Worm (Caenorhabditis elegans) whole organism, young adult: ENCODE data around the gene nhr-66.

ENCODE experiments used
- B0019.2 ChIP-seq: fragments of 200-800 bp; sonication (Bioruptor generic); conservative IDR thresholded peaks from 2 replicates; pipeline ENCODE4 v1.3.6; 2022; ENCODE audit warnings: missing genetic modification reagents, missing genetic modification characterization, missing compliant biosample characterization
- B0336.3 ChIP-seq: fragments of 200-800 bp; sonication (Bioruptor generic); IDR thresholded peaks from 2 replicates; pipeline ENCODE4 v1.3.6; 2022; ENCODE audit warnings: missing genetic modification characterization, missing compliant biosample characterization
- F10E7.11 ChIP-seq: sonication (generic microtip); optimal IDR thresholded peaks from 2 replicates; lab custom pipeline; 2017; ENCODE audit warnings: mild to moderate bottlenecking, missing genetic modification characterization, moderate library complexity, missing compliant biosample characterization
- F52B5.7 ChIP-seq: sonication (generic microtip); optimal IDR thresholded peaks from 2 replicates; lab custom pipeline; 2016; ENCODE audit warnings: mild to moderate bottlenecking, missing genetic modification characterization, missing compliant biosample characterization
- F57C9.4 ChIP-seq: sonication (generic microtip); optimal IDR thresholded peaks from 2 replicates; lab custom pipeline; 2017; ENCODE audit warnings: mild to moderate bottlenecking, missing genetic modification characterization, missing compliant biosample characterization
- K12H6.12 ChIP-seq: fragments of 200-800 bp; sonication (Bioruptor generic); optimal IDR thresholded peaks from 2 replicates; lab custom pipeline; 2018; ENCODE audit warnings: mild to moderate bottlenecking, missing genetic modification characterization, missing compliant biosample characterization
- Y79H2A.3 ChIP-seq: fragments of 200-800 bp; sonication (Bioruptor generic); conservative IDR thresholded peaks from 2 replicates; pipeline ENCODE4 v1.3.6; 2022; ENCODE audit warnings: missing genetic modification reagents, missing genetic modification characterization, missing compliant biosample characterization
- Y95B8A.8 ChIP-seq: fragments of 200-800 bp; sonication (Bioruptor generic); IDR thresholded peaks from 2 replicates; pipeline ENCODE4 v1.3.6; 2022; ENCODE audit warnings: missing genetic modification reagents, missing genetic modification characterization, missing compliant biosample characterization
- akir-1 ChIP-seq: fragments of 200-800 bp; sonication (Bioruptor generic); optimal IDR thresholded peaks from 2 replicates; lab custom pipeline; 2018; ENCODE audit warnings: mild to moderate bottlenecking, missing genetic modification characterization, moderate library complexity, missing compliant biosample characterization
- bed-2 ChIP-seq: fragments of 200-800 bp; sonication (Bioruptor generic); IDR thresholded peaks from 2 replicates; pipeline ENCODE4 v1.3.6; 2022; ENCODE audit warnings: missing genetic modification reagents, missing genetic modification characterization, missing compliant biosample characterization
- cebp-1 ChIP-seq, 2 experiments: fragments of 200-800 bp in 1 of 2; sonication (Bioruptor generic) in 1 of 2; sonication (generic microtip) in 1 of 2; IDR thresholded peaks in 1 of 2; optimal IDR thresholded peaks in 1 of 2; 2 replicates each; pipeline versions ENCODE4 v1.3.6 to Lab custom; 2017 to 2022; ENCODE audit warnings: missing compliant biosample characterization in 2 of 2, missing genetic modification characterization in 2 of 2, mild to moderate bottlenecking in 1 of 2, missing genetic modification reagents in 1 of 2, moderate library complexity in 1 of 2
- ceh-79 ChIP-seq: sonication (generic microtip); optimal IDR thresholded peaks from 2 replicates; lab custom pipeline; 2017; ENCODE audit warnings: mild to moderate bottlenecking, missing genetic modification characterization, missing compliant biosample characterization
- ceh-91 ChIP-seq: fragments of 200-800 bp; sonication (Bioruptor generic); IDR thresholded peaks from 2 replicates; pipeline ENCODE4 v1.3.6; 2022; ENCODE audit warnings: missing genetic modification reagents, missing genetic modification characterization, missing compliant biosample characterization
- chd-7 ChIP-seq: sonication (generic microtip); optimal IDR thresholded peaks from 2 replicates; lab custom pipeline; 2016; ENCODE audit warnings: mild to moderate bottlenecking, missing genetic modification characterization, moderate library complexity, missing compliant biosample characterization
- dpl-1 ChIP-seq: fragments of 150-350 bp; optimal IDR thresholded peaks from 2 replicates; lab custom pipeline; 2014; ENCODE audit warnings: missing biosample characterization, missing genetic modification reagents, missing genetic modification characterization
- efl-1 ChIP-seq: fragments of 150-350 bp; optimal IDR thresholded peaks from 2 replicates; lab custom pipeline; 2014; ENCODE audit warnings: missing biosample characterization, missing genetic modification reagents, missing genetic modification characterization
- egrh-3 ChIP-seq: fragments of 200-800 bp; sonication (Bioruptor generic); IDR thresholded peaks from 2 replicates; pipeline ENCODE4 v1.3.6; 2022; ENCODE audit warnings: missing genetic modification reagents, missing genetic modification characterization, missing compliant biosample characterization
- hsf-1 ChIP-seq: fragments of 200-800 bp; sonication (Bioruptor generic); IDR thresholded peaks from 2 replicates; pipeline ENCODE4 v1.3.6; 2022; ENCODE audit warnings: missing genetic modification reagents, missing genetic modification characterization, missing compliant biosample characterization
- let-526 ChIP-seq: fragments of 200-800 bp; sonication (Bioruptor generic); IDR thresholded peaks from 2 replicates; pipeline ENCODE4 v1.3.6; 2022; ENCODE audit warnings: missing genetic modification reagents, missing genetic modification characterization, missing compliant biosample characterization
- lin-54 ChIP-seq: fragments of 200-800 bp; sonication (Bioruptor generic); optimal IDR thresholded peaks from 2 replicates; lab custom pipeline; 2018; ENCODE audit warnings: mild to moderate bottlenecking, missing genetic modification characterization, missing compliant biosample characterization
- lsl-1 ChIP-seq: fragments of 200-800 bp; sonication (Bioruptor generic); optimal IDR thresholded peaks from 2 replicates; lab custom pipeline; 2018; ENCODE audit warnings: mild to moderate bottlenecking, missing genetic modification characterization, moderate library complexity, missing compliant biosample characterization
- lsy-27 ChIP-seq: sonication (generic microtip); optimal IDR thresholded peaks from 2 replicates; lab custom pipeline; 2017; ENCODE audit warnings: missing genetic modification characterization, mild to moderate bottlenecking, missing compliant biosample characterization, antibody characterized with exemption, missing genotype, borderline replicate concordance; ENCODE audit not compliant: insufficient read depth
- madf-8 ChIP-seq: fragments of 200-800 bp; sonication (Bioruptor generic); conservative IDR thresholded peaks from 2 replicates; pipeline ENCODE4 v1.3.6; 2022; ENCODE audit warnings: missing genetic modification reagents, missing genetic modification characterization, missing compliant biosample characterization
- mcd-1 ChIP-seq: fragments of 200-800 bp; sonication (Bioruptor generic); IDR thresholded peaks from 2 replicates; pipeline ENCODE4 v1.3.6; 2022; ENCODE audit warnings: missing genetic modification reagents, missing genetic modification characterization, missing compliant biosample characterization
- mel-28 ChIP-seq: sonication (generic microtip); optimal IDR thresholded peaks from 2 replicates; lab custom pipeline; 2016; ENCODE audit warnings: borderline replicate concordance, mild to moderate bottlenecking, missing genetic modification characterization, missing compliant biosample characterization
- mes-4 ChIP-seq: sonication (generic microtip); optimal IDR thresholded peaks from 2 replicates; lab custom pipeline; 2016; ENCODE audit warnings: missing genotype, missing genetic modification characterization, missing compliant biosample characterization
- mxl-1 ChIP-seq: sonication (generic microtip); optimal IDR thresholded peaks from 2 replicates; lab custom pipeline; 2016; ENCODE audit warnings: missing genetic modification characterization, missing compliant biosample characterization
- nfyb-1 ChIP-seq: fragments of 200-800 bp; sonication (Bioruptor generic); IDR thresholded peaks from 2 replicates; pipeline ENCODE4 v1.3.6; 2022; ENCODE audit warnings: missing genetic modification reagents, missing genetic modification characterization, missing compliant biosample characterization
- nhr-179 ChIP-seq: sonication (generic microtip); optimal IDR thresholded peaks from 2 replicates; lab custom pipeline; 2016; ENCODE audit warnings: mild to moderate bottlenecking, missing genetic modification characterization, missing compliant biosample characterization
- rcor-1 ChIP-seq: fragments of 200-800 bp; sonication (Bioruptor generic); IDR thresholded peaks from 2 replicates; pipeline ENCODE4 v1.3.6; 2022; ENCODE audit warnings: missing genetic modification reagents, missing genetic modification characterization, missing compliant biosample characterization
- rec-8 ChIP-seq, 2 experiments: sonication (generic microtip); optimal IDR thresholded peaks; 2 replicates each; lab custom pipeline; 2016; ENCODE audit warnings: mild to moderate bottlenecking in 2 of 2, missing genetic modification characterization in 2 of 2, missing genetic modification reagents in 2 of 2, missing genotype in 2 of 2, missing biosample characterization in 1 of 2, missing compliant biosample characterization in 1 of 2, moderate library complexity in 1 of 2
- rpc-1 ChIP-seq, 2 experiments: fragments of 150-350 bp in 1 of 2; sonication (generic microtip) in 1 of 2; optimal IDR thresholded peaks; 2 replicates each; lab custom pipeline; 2014 to 2018; ENCODE audit warnings: missing biosample characterization in 1 of 2, missing genetic modification characterization in 1 of 2, missing genetic modification reagents in 1 of 2, missing genotype in 1 of 2
- snpc-4 ChIP-seq, 5 experiments: fragments of 150-350 bp in 1 of 5; sonication (generic microtip) in 4 of 5; optimal IDR thresholded peaks; 2 replicates each; lab custom pipeline; 2014 to 2018; ENCODE audit warnings: missing genetic modification characterization in 5 of 5, missing biosample characterization in 3 of 5, antibody characterized with exemption in 2 of 5, mild to moderate bottlenecking in 2 of 5, missing compliant biosample characterization in 2 of 5, missing genotype in 2 of 5, moderate library complexity in 2 of 5, missing genetic modification reagents in 1 of 5
- tlf-1 ChIP-seq: fragments of 200-800 bp; sonication (Bioruptor generic); optimal IDR thresholded peaks from 2 replicates; lab custom pipeline; 2018; ENCODE audit warnings: mild to moderate bottlenecking, missing genetic modification characterization, missing compliant biosample characterization
- zfh-2 ChIP-seq: fragments of 200-800 bp; sonication (Bioruptor generic); conservative IDR thresholded peaks from 2 replicates; pipeline ENCODE4 v1.3.6; 2022; ENCODE audit warnings: missing genetic modification reagents, missing genetic modification characterization, missing compliant biosample characterization
- ztf-28 ChIP-seq: fragments of 200-800 bp; sonication (Bioruptor generic); IDR thresholded peaks from 2 replicates; pipeline ENCODE4 v1.3.6; 2022; ENCODE audit warnings: missing genetic modification reagents, missing genetic modification characterization, missing compliant biosample characterization

nhr-66 gene

DNA sequence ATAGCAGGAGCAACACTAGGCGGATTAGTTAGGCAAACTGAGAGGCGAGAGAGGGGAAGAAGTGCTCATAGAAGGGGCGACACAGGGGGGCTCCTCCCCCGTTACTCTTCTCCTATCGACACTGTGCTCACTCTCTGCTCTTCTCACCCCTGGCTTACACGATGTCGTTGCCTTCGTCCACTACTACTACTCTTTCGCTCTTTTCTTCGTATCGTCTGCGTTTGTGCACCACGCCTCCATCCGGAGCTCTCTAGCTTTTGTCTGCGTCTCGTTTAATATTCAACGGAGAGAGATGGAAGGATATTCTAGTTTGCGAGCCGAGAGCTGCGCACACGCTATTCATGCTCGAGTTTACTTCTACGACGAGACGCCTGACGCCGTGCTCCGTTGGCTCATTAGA, 53.1 kb downstream of the nhr-66 start (continued):
- TF ChIP-seq cebp-1 (GFP tag; IDR thresholded peaks at IDR 0.05; lab: Robert Waterston, UW) (no peak), cebp-1 (tag; optimal IDR thresholded peaks at IDR 0.05; lab: Kevin White, UChicago) (peak; percentile 11), nfyb-1 (GFP tag; lab: Robert Waterston, UW) (0 out of 2 replicates have a peak, but pooled peaks have one; percentile 24), let-526 (GFP tag; lab: Robert Waterston, UW) (no peak), efl-1 (GFP tag; lab: Kevin White, UChicago) (no peak), chd-7 (peak; percentile 15), egrh-3 (0 out of 2 replicates have a peak, but pooled peaks have one; percentile 16), F57C9.4 (tag; lab: Kevin White, UChicago) (no peak), mcd-1 (GFP tag; lab: Robert Waterston, UW) (0 out of 2 replicates have a peak, but pooled peaks have one; percentile 27), bed-2 (no peak), B0336.3 (GFP tag; lab: Robert Waterston, UW) (no peak), tlf-1 (no peak), K12H6.12 (tag; lab: Kevin White, UChicago) (peak; percentile 12), lin-54 (GFP tag; lab: Kevin White, UChicago) (no peak)

- TF ChIP-seq rcor-1 (GFP tag; lab: Robert Waterston, UW): no peak
- TF ChIP-seq Y95B8A.8 (GFP tag; lab: Robert Waterston, UW): no peak
- no peak for TF ChIP-seq F52B5.7 (tag; lab: Kevin White, UChicago)
- no peak for TF ChIP-seq lsy-27 (tag; lab: Kevin White, UChicago)
- no peak for TF ChIP-seq nhr-179 (tag; lab: Kevin White, UChicago)
- TF ChIP-seq lsl-1: no peak
- TF ChIP-seq let-526 (GFP tag; lab: Robert Waterston, UW): no peak
- TF ChIP-seq akir-1: no peak
- no peak for TF ChIP-seq snpc-4 (GFP tag; optimal IDR thresholded peaks at IDR 0.05; lab: Kevin White, UChicago)
- TF ChIP-seq snpc-4 (tag; optimal IDR thresholded peaks at IDR 0.05; lab: Kevin White, UChicago): no peak
- no peak for TF ChIP-seq madf-8
- no peak for TF ChIP-seq zfh-2
- TF ChIP-seq mes-4 (tag; lab: Kevin White, UChicago): no peak
Measured at ce11 chrIV:8182566-8182965, 53.8 kb downstream of the nhr-66 start.

DNA sequence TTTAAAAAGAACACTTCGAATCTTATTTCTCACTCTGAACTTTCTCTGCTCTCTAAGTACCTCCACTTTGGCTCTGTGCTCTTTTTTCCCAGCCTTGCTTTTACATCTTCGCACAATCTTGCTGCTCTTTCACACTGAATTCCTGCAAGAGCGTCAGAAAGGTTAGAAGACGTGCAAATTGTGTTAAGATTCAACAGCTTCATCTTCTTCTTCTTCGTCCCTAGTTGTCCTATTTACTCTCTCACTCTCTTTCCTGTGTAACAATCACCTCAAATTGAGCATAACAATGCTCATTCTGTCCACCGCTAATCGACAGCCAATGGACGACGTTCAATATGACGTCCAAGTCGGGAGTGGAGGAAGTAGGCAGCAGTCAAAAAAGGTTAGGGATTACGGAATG, 55.0 kb downstream of the nhr-66 start:
- TF ChIP-seq dpl-1 (GFP tag; lab: Kevin White, UChicago): no peak
- TF ChIP-seq rec-8 (tag; optimal IDR thresholded peaks at IDR 0.05; lab: Kevin White, UChicago): no peak
- TF ChIP-seq B0019.2 (GFP tag; lab: Robert Waterston, UW): no peak
- no peak for TF ChIP-seq ceh-91 (GFP tag; lab: Robert Waterston, UW)
- no peak for TF ChIP-seq rcor-1 (GFP tag; lab: Robert Waterston, UW)
- no peak for TF ChIP-seq rpc-1 (optimal IDR thresholded peaks at IDR 0.05; lab: Kevin White, UChicago)
- TF ChIP-seq rpc-1 (tag; optimal IDR thresholded peaks at IDR 0.05; lab: Kevin White, UChicago): no peak
- TF ChIP-seq ceh-79: no peak
- TF ChIP-seq F10E7.11 (tag; lab: Kevin White, UChicago): no peak
- TF ChIP-seq Y79H2A.3: no peak
- no peak for TF ChIP-seq mel-28 (tag; lab: Kevin White, UChicago)
- no peak for TF ChIP-seq mxl-1 (tag; lab: Kevin White, UChicago)
- no peak for TF ChIP-seq mcd-1 (GFP tag; lab: Robert Waterston, UW)
- TF ChIP-seq ztf-28 (GFP tag; lab: Robert Waterston, UW): no peak
- TF ChIP-seq hsf-1 (GFP tag; lab: Robert Waterston, UW): no peak
